Fruit fly (Drosophila melanogaster): ENCODE results near the gene CG33303.
A peak's percentile ranks its signal among the peaks of the same experiment; 100 is the strongest.

Gene CG33303

DNA sequence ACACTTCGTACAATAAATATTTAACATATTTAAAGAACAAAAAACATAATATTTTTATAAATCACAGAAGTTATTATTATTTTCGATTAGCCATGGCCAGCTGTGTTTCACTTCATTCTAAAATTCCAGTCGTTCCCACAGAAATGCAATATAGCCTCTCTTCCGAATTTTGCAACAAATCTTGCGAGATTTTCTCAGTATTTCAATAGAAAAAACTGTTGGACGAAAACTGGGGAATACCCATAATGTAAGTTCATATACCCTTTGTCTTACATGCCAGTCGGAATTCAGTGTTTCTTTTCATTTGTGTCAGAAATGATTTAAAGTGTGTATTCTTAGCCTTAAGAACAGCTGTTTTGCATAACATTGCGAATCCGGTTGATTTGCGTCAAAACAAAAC is 19.0 kb downstream of the CG33303 start, which contains the start of the genes CtsL4 and ClpP (continued):
- no peak for TF ChIP-seq disco-r (GFP tag; optimal IDR thresholded peaks at IDR 0.05)
- TF ChIP-seq CG10565 (GFP tag; optimal IDR thresholded peaks at IDR 0.05): no peak
- TF ChIP-seq TFAM (GFP tag; optimal IDR thresholded peaks at IDR 0.05): no peak
- peak; percentile 66 for TF ChIP-seq CG17829 (tag; optimal IDR thresholded peaks at IDR 0.05)
- peak; percentile 65; the same call in 1 of the 3 replicates for TF ChIP-seq CG34422 (GFP tag; IDR thresholded peaks at IDR 0.05)
- TF ChIP-seq zfh2 (GFP tag; optimal IDR thresholded peaks at IDR 0.05): peak; percentile 33
- no peak for TF ChIP-seq Dip2 (GFP tag; IDR thresholded peaks at IDR 0.05)
- no peak for TF ChIP-seq Awh (GFP tag; IDR thresholded peaks at IDR 0.05)
- peak; percentile 33; the same call in 1 of the 2 replicates for TF ChIP-seq Xrp1 (GFP tag; IDR thresholded peaks at IDR 0.05)
- no peak for TF ChIP-seq PHDP (tag; optimal IDR thresholded peaks at IDR 0.05)
- TF ChIP-seq jigr1 (GFP tag; IDR thresholded peaks at IDR 0.05): no peak
- TF ChIP-seq Dp (GFP tag; optimal IDR thresholded peaks at IDR 0.05): peak; percentile 5
- no peak for TF ChIP-seq CG1529 (GFP tag; optimal IDR thresholded peaks at IDR 0.05)
- peak; percentile 76 for TF ChIP-seq slbo (GFP tag; IDR thresholded peaks at IDR 0.05)
- no peak for TF ChIP-seq CG18599 (GFP tag; optimal IDR thresholded peaks at IDR 0.05)
- TF ChIP-seq eyg (GFP tag; optimal IDR thresholded peaks at IDR 0.05): no peak
- no peak for TF ChIP-seq CG11085 (GFP tag; IDR thresholded peaks at IDR 0.05)
- TF ChIP-seq Mad (GFP tag; optimal IDR thresholded peaks at IDR 0.05): no peak
- peak; percentile 57 for TF ChIP-seq CG18262 (tag; optimal IDR thresholded peaks at IDR 0.05)
- no peak for TF ChIP-seq Mes4 (GFP tag; optimal IDR thresholded peaks at IDR 0.05)
- TF ChIP-seq CG3281 (GFP tag; optimal IDR thresholded peaks at IDR 0.05): peak; percentile 4
- TF ChIP-seq tll (GFP tag; optimal IDR thresholded peaks at IDR 0.05): no peak
- TF ChIP-seq CG12104 (GFP tag; optimal IDR thresholded peaks at IDR 0.05): no peak
- TF ChIP-seq Scr (GFP tag; IDR thresholded peaks at IDR 0.05; ENCODE audit: partially characterized antibody): 0 out of 2 replicates have a peak, but pooled peaks have one; percentile 23
- no peak for TF ChIP-seq Eip74EF (GFP tag; optimal IDR thresholded peaks at IDR 0.05)
- TF ChIP-seq CG12391 (tag; optimal IDR thresholded peaks at IDR 0.05): peak; percentile 64
- TF ChIP-seq hth (optimal IDR thresholded peaks at IDR 0.05): no peak
- no peak for TF ChIP-seq HLHmδ (GFP tag; optimal IDR thresholded peaks at IDR 0.05)
- TF ChIP-seq CG30403 (GFP tag; optimal IDR thresholded peaks at IDR 0.05): peak; percentile 46
- no peak for TF ChIP-seq Hmr (GFP tag; optimal IDR thresholded peaks at IDR 0.05)
- TF ChIP-seq Adf1 (GFP tag; IDR thresholded peaks at IDR 0.05): no peak
- TF ChIP-seq Ets97D (GFP tag; optimal IDR thresholded peaks at IDR 0.05): peak; percentile 43
- TF ChIP-seq repo (GFP tag; optimal IDR thresholded peaks at IDR 0.05): no peak
- TF ChIP-seq sqz (GFP tag; optimal IDR thresholded peaks at IDR 0.05): no peak
- TF ChIP-seq CG5245 (GFP tag; optimal IDR thresholded peaks at IDR 0.05): peak; percentile 5
- TF ChIP-seq YL-1 (GFP tag; optimal IDR thresholded peaks at IDR 0.05): peak; percentile 53
- TF ChIP-seq ase (GFP tag; IDR thresholded peaks at IDR 0.05): peak; percentile 26; the same call in 1 of the 3 replicates
- no peak for TF ChIP-seq lab (GFP tag; optimal IDR thresholded peaks at IDR 0.05)
- TF ChIP-seq unc-4 (GFP tag; IDR thresholded peaks at IDR 0.05; ENCODE audit: partially characterized antibody): no peak
- no peak for TF ChIP-seq seq (GFP tag; IDR thresholded peaks at IDR 0.05)
- TF ChIP-seq croc (GFP tag; conservative IDR thresholded peaks at IDR 0.05): no peak; the same call in 2 of the 3 replicates
- no peak for TF ChIP-seq Bdp1 (GFP tag; optimal IDR thresholded peaks at IDR 0.05)
- peak; percentile 33; the same call in 1 of the 2 replicates for TF ChIP-seq CG13287 (GFP tag; IDR thresholded peaks at IDR 0.05; ENCODE audit: partially characterized antibody)
- TF ChIP-seq CG12299 (tag; optimal IDR thresholded peaks at IDR 0.05): peak; percentile 39
- no peak for TF ChIP-seq corto (GFP tag; optimal IDR thresholded peaks at IDR 0.05)
- no peak for TF ChIP-seq CG4707 (GFP tag; optimal IDR thresholded peaks at IDR 0.05)
- TF ChIP-seq Trl (optimal IDR thresholded peaks at IDR 0.05): no peak
- TF ChIP-seq Trl (GFP tag; optimal IDR thresholded peaks at IDR 0.05): peak; percentile 8
- TF ChIP-seq CG30020 (tag; optimal IDR thresholded peaks at IDR 0.05): peak; percentile 100
- peak; percentile 26 for TF ChIP-seq Fer3 (tag; optimal IDR thresholded peaks at IDR 0.05)
- TF ChIP-seq inv (GFP tag; IDR thresholded peaks at IDR 0.05; ENCODE audit: partially characterized antibody): no peak

Data from whole organism, embryonic.